Fruit fly (Drosophila melanogaster) whole organism, embryonic: ENCODE measurements around the gene CG42766.

ENCODE experiments used
- BtbVII ChIP-seq: fragments of 200-800 bp; sonication (Bioruptor generic); optimal IDR thresholded peaks from 3 replicates; lab custom pipeline; 2017; ENCODE audit warnings: missing biosample characterization, mild to moderate bottlenecking, missing genetic modification characterization
- CG8478 ChIP-seq: fragments of >200 bp; optimal IDR thresholded peaks from 2 replicates; lab custom pipeline; 2018
- Doc3 ChIP-seq: fragments of 200-800 bp; sonication (Bioruptor generic); IDR thresholded peaks from 3 replicates; pipeline ENCODE4 v1.3.6; 2022; ENCODE audit warnings: missing biosample characterization, missing genetic modification characterization; ENCODE audit not compliant: partially characterized antibody
- Dp ChIP-seq: fragments of 200-800 bp; sonication (Bioruptor generic); optimal IDR thresholded peaks from 2 replicates; lab custom pipeline; 2018; ENCODE audit warnings: missing biosample characterization, mild to moderate bottlenecking, missing genetic modification characterization, moderate library complexity
- Hr39 ChIP-seq: fragments of >200 bp; optimal IDR thresholded peaks from 2 replicates; lab custom pipeline; 2017
- gro ChIP-seq: fragments of 200-800 bp; sonication (Bioruptor generic); optimal IDR thresholded peaks from 2 replicates; lab custom pipeline; 2016; ENCODE audit warnings: missing biosample characterization, missing genetic modification characterization
- ham ChIP-seq: fragments of 200-800 bp; sonication (Bioruptor generic); IDR thresholded peaks from 2 replicates; pipeline ENCODE4 v1.3.6; 2022; ENCODE audit warnings: missing biosample characterization, missing genetic modification characterization
- kni ChIP-seq: fragments of 200-800 bp; sonication (Bioruptor generic); optimal IDR thresholded peaks from 3 replicates; lab custom pipeline; 2017; ENCODE audit warnings: mild to moderate bottlenecking, missing biosample characterization, missing genetic modification reagents, missing genetic modification characterization
- salm ChIP-seq: fragments of 200-800 bp; sonication (Bioruptor generic); optimal IDR thresholded peaks from 2 replicates; lab custom pipeline; 2018; ENCODE audit warnings: missing biosample characterization, mild to moderate bottlenecking, missing genetic modification characterization

DNA sequence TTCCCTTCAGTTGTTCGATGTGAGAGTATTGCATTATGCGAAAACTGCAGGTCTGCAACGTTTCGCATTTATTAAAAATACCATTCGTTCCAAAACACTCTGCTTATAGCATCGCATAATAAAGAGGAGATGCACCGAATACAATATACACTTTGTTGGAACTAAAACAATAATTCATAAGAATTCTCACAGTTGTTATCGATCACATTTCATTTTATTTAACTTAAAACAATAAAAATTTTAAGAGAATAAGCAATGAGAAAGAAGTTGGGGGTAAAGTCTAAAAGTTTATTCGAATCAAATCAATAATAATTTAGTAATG, 42.5 kb upstream of the CG42766 start:
- TF ChIP-seq kni (GFP tag; lab: Kevin White, UChicago) (no peak), BtbVII (GFP tag; lab: Kevin White, UChicago) (no peak), Doc3 (GFP tag; lab: Robert Waterston, UW) (no peak), salm (tag; lab: Kevin White, UChicago) (no peak), Hr39 (lab: Kevin White, UChicago) (no peak), CG8478 (lab: Kevin White, UChicago) (no peak), gro (GFP tag; lab: Kevin White, UChicago) (no peak), ham (GFP tag; lab: Robert Waterston, UW) (no peak), Dp (no peak)
